Fruit fly (Drosophila melanogaster) Kc167 (cell line): ENCODE data around the gene CG43844.

Experiments
- Sin3A ChIP-seq: fragments of >200 bp; optimal IDR thresholded peaks from 2 replicates; lab custom pipeline; 2018; ENCODE audit warnings: missing external identifiers
- h ChIP-seq: fragments of >200 bp; optimal IDR thresholded peaks from 3 replicates; lab custom pipeline; 2018; ENCODE audit warnings: missing external identifiers
- psq ChIP-seq: fragments of >200 bp; optimal IDR thresholded peaks from 2 replicates; lab custom pipeline; 2017; ENCODE audit warnings: missing external identifiers

DNA sequence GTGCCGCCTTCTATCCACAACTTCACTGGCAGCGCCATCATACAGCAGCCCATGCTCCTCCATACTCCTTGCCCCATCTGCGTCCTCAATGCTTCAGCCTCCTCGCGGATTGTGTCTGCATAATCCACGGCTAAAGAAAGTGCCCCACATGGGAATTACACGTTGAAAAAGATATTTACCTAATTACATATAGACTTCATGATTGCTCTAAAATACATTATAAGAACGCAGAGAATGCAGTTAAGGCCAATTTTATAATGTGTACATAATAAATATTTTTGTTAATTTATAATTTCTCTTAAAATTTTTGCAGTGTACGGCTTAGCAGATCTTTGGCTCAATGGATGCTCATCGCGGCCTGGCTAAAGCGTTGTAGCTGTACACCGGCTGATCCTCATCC lies 16.3 kb downstream of the CG43844 start:
- TF ChIP-seq h (lab: Kevin White, UChicago) = no peak
- no peak for TF ChIP-seq psq (lab: Kevin White, UChicago)
- TF ChIP-seq Sin3A (lab: Kevin White, UChicago) = no peak
